Worm (Caenorhabditis elegans): ENCODE results near the gene C44B7.11.

C44B7.11 gene

DNA sequence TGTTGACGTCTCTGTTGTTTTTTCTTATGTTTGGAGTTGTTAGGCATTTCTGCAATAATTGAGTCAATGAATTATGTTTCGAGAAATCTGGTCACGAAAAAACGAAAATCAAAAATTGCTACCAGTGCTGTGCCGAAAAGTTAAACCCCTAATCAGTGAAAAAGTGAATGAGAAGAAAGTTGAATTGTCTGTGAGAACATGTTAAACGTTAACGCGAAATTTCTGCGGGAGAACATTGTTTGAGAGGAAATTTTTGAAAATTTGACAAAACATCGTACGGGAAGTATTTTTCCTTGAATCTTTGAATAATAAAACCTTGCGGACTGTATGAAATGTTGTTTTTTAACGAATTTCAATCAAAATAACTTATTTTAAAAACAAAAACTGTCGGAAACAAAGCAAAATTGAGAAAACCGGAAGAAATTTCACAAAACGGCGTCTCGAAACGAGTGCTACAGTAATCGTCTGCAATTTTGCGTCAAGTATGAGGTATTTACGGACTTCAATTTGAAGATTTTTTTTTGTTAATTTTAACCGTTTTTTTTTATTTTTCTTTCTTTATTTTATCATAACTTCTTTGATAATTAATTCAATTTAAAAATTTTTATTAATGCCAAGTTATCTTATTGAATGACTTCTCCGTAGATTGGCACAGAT, 3.6 kb downstream of the C44B7.11 start, which contains the start of gene adal-1:
Gene adal-1 (minus strand): TSS at position 51 of the 657 bp plus-strand sequence.
- TF ChIP-seq nhr-12 (tag; optimal IDR thresholded peaks at IDR 0.05) (no peak), lsy-2 (tag; optimal IDR thresholded peaks at IDR 0.05) (peak; percentile 61)

ce11 chrII:6891838-6892237, 5.5 kb downstream of the C44B7.11 start:
- TF ChIP-seq drap-1 (GFP tag; optimal IDR thresholded peaks at IDR 0.05) (no peak), hlh-1 (tag; optimal IDR thresholded peaks at IDR 0.05) (peak; percentile 83)

DNA sequence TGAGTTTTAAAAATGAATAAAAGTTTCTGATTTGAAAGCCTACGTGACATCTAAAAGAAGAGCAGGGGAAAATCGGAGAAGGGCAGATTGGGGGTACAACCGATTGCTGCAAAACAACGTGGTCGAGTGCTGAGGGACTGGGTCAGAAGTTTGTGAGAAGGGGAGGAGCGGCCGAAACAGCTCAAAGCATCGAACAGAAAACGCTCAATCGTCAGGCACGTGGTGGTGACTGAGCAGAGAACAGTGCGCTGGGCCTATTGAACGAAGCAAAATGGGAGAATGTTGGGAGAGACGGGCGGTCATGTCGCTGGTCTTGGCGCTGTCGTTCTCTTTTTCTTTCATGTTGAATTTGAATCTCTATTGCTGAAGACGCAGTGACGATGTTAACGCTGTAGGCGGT, 6.2 kb downstream of the C44B7.11 start:
- TF ChIP-seq nhr-76 (tag; optimal IDR thresholded peaks at IDR 0.05) = no peak
- no peak for TF ChIP-seq drap-1 (GFP tag; optimal IDR thresholded peaks at IDR 0.05)
- TF ChIP-seq elt-3 (tag; optimal IDR thresholded peaks at IDR 0.05) = no peak

DNA sequence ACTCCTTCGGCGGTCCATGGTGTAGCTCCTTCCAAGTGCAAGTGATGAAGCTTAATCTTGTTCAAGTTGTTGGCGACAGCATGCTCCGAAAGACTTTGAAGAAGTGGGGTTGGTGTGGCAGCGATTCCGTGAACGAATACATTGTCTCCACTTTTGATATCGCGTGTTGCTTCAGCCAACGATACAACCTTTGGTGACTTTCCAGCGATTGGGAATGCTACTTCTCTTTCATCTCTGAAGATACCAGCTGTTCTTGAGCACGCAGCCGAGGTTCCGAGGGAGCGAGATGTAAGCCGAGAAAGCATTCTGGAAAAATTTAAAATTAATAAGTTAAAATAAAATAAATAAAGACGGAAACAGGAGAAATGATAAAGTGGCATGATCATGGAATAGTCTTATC, 7.2 kb downstream of the C44B7.11 start, which contains the start of gene acer-1:
Gene acer-1 (minus strand): TSS at position 306 of the 400 bp plus-strand sequence.
- TF ChIP-seq unc-62 (GFP tag; optimal IDR thresholded peaks at IDR 0.05) (no peak), zip-8 (tag; optimal IDR thresholded peaks at IDR 0.05) (no peak), unc-120 (tag; optimal IDR thresholded peaks at IDR 0.05; ENCODE audit: poor library complexity, severe bottlenecking) (no peak), nhr-2 (tag; optimal IDR thresholded peaks at IDR 0.05) (no peak), blmp-1 (tag; optimal IDR thresholded peaks at IDR 0.05) (no peak), elt-1 (tag; optimal IDR thresholded peaks at IDR 0.05; ENCODE audit: borderline replicate concordance, insufficient read depth) (no peak), drap-1 (GFP tag; optimal IDR thresholded peaks at IDR 0.05) (no peak)

DNA sequence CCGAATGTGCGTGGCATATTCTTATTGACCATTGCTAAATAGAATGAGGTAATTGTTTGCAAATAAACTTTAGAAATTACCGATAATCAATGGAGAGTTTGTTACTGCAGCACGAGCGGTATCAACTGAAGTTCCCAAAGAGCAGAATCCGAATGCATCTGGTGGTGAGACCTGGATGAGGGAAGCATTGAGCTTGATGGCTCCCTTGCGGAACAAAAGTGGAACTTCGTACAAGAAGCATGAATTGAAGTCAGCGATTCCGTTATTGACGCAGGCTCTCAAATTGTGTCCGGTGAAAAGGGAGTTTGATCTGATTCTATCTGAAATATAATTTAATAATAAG, 7.8 kb downstream of the C44B7.11 start:
- TF ChIP-seq bed-3 (GFP tag; optimal IDR thresholded peaks at IDR 0.05) = no peak
- TF ChIP-seq nhr-28 (tag; optimal IDR thresholded peaks at IDR 0.05) = no peak
- no peak for TF ChIP-seq drap-1 (GFP tag; optimal IDR thresholded peaks at IDR 0.05)
- TF ChIP-seq sem-2 (GFP tag; optimal IDR thresholded peaks at IDR 0.05) = no peak
- TF ChIP-seq lsy-2 (tag; optimal IDR thresholded peaks at IDR 0.05) = no peak
- TF ChIP-seq tbx-8 (GFP tag; optimal IDR thresholded peaks at IDR 0.05) = no peak
- TF ChIP-seq ham-2 (GFP tag; optimal IDR thresholded peaks at IDR 0.05) = no peak
- no peak for TF ChIP-seq cnd-1 (tag; optimal IDR thresholded peaks at IDR 0.05)
- TF ChIP-seq elt-3 (tag; optimal IDR thresholded peaks at IDR 0.05) = no peak
- no peak for TF ChIP-seq mab-5 (tag; optimal IDR thresholded peaks at IDR 0.05)
- no peak for TF ChIP-seq pha-4 (tag; optimal IDR thresholded peaks at IDR 0.05)
- no peak for TF ChIP-seq ces-1 (GFP tag; optimal IDR thresholded peaks at IDR 0.05)

DNA sequence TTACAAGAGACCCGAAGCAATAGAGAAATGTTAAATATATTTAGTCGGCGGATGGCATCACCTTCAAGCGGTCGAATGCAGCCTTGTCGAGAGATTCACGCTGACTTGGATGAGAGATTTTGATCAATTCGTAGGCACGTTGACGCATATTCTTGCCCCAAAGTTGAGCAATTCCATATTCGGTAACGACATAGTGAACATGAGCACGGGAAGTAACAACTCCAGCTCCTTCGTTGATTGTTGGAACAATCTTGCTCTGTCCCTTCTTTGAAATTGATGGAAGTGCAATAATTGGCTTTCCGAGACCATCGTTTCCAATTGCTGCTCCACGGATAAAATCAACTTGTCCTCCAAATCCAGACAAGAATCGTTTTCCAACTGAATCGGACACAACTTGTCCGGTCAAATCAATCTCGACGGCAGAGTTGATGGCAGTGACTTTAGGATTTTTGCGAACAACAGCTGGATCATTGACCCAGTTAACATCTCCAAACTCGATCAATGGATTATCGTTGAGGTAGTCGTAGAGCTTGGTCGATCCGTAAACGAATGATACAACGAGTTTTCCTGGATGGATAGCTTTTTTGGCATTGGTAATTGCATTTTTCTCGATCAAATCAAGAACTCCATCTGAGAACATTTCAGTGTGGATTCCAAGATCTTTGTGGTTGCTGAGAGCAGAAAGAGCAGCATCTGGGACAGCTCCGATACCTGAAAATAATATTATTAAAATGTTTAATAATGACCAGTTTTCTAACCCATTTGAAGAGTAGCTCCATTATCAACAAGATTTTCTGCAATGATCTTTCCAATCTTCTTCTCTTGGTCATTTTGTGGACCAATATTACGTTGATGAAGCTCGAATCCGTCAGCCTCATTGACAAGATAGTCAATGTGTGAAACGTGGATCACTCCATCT, 8.4 kb downstream of the C44B7.11 start:
- no peak for TF ChIP-seq elt-3 (tag; optimal IDR thresholded peaks at IDR 0.05)
- no peak for TF ChIP-seq drap-1 (GFP tag; optimal IDR thresholded peaks at IDR 0.05)
- TF ChIP-seq nhr-2 (tag; optimal IDR thresholded peaks at IDR 0.05) = no peak
- no peak for TF ChIP-seq tbx-8 (GFP tag; optimal IDR thresholded peaks at IDR 0.05)
- TF ChIP-seq nhr-12 (tag; optimal IDR thresholded peaks at IDR 0.05) = no peak
- TF ChIP-seq snpc-4 (tag; optimal IDR thresholded peaks at IDR 0.05) = no peak
- TF ChIP-seq M03D4.4 (tag; optimal IDR thresholded peaks at IDR 0.05) = no peak
- TF ChIP-seq pha-4 (tag; optimal IDR thresholded peaks at IDR 0.05) = no peak
- no peak for TF ChIP-seq zip-8 (tag; optimal IDR thresholded peaks at IDR 0.05)
- TF ChIP-seq ceh-39 (tag; optimal IDR thresholded peaks at IDR 0.05) = no peak
- no peak for TF ChIP-seq mep-1 (tag; optimal IDR thresholded peaks at IDR 0.05)
- no peak for TF ChIP-seq bed-3 (GFP tag; optimal IDR thresholded peaks at IDR 0.05)
- no peak for TF ChIP-seq sptf-1 (tag; optimal IDR thresholded peaks at IDR 0.05)
- no peak for TF ChIP-seq ham-2 (GFP tag; optimal IDR thresholded peaks at IDR 0.05)
- no peak for TF ChIP-seq ceh-43 (GFP tag; optimal IDR thresholded peaks at IDR 0.05)
- no peak for TF ChIP-seq sem-2 (GFP tag; optimal IDR thresholded peaks at IDR 0.05)
- TF ChIP-seq blmp-1 (tag; optimal IDR thresholded peaks at IDR 0.05) = no peak

Measured in whole organism, mixed stage, embryonic.